Fruit fly (Drosophila melanogaster) whole organism, embryonic: ENCODE data around the gene CG8960.

Source experiments
- Antp ChIP-seq: fragments of 200-800 bp; sonication (Bioruptor generic); optimal IDR thresholded peaks from 3 replicates; lab custom pipeline; 2016; ENCODE audit warnings: missing biosample characterization, missing genetic modification characterization
- B-H1 ChIP-seq: fragments of 200-800 bp; sonication (Bioruptor generic); IDR thresholded peaks from 3 replicates; pipeline ENCODE4 v1.3.6; 2022; ENCODE audit warnings: missing biosample characterization, missing genetic modification characterization
- CG10959 ChIP-seq: fragments of 200-800 bp; sonication (Bioruptor generic); IDR thresholded peaks from 2 replicates; pipeline ENCODE4 v1.3.6; 2022; ENCODE audit warnings: missing biosample characterization, missing genetic modification characterization
- CG10979 ChIP-seq: fragments of 200-800 bp; sonication (Bioruptor generic); optimal IDR thresholded peaks from 2 replicates; lab custom pipeline; 2018; ENCODE audit warnings: missing biosample characterization, mild to moderate bottlenecking, missing genetic modification characterization, moderate library complexity
- CG11504 ChIP-seq: fragments of 200-800 bp; sonication (Bioruptor generic); optimal IDR thresholded peaks from 3 replicates; lab custom pipeline; 2019; ENCODE audit warnings: missing biosample characterization, mild to moderate bottlenecking, missing genetic modification characterization, moderate library complexity
- CG11560 ChIP-seq: fragments of 200-800 bp; sonication (Bioruptor generic); IDR thresholded peaks from 3 replicates; pipeline ENCODE4 v1.3.6; 2022; ENCODE audit warnings: missing biosample characterization, missing genetic modification characterization
- CG12391 ChIP-seq: fragments of 200-800 bp; sonication (Bioruptor generic); optimal IDR thresholded peaks from 3 replicates; lab custom pipeline; 2018; ENCODE audit warnings: missing biosample characterization, mild to moderate bottlenecking, missing genetic modification characterization, moderate library complexity
- CG17359 ChIP-seq: fragments of 200-800 bp; sonication (Bioruptor generic); optimal IDR thresholded peaks from 3 replicates; lab custom pipeline; 2018; ENCODE audit warnings: missing biosample characterization, mild to moderate bottlenecking, missing genetic modification characterization, moderate library complexity
- CG17829 ChIP-seq: fragments of 200-800 bp; optimal IDR thresholded peaks from 2 replicates; lab custom pipeline; 2019; ENCODE audit warnings: missing biosample characterization, mild to moderate bottlenecking, missing genetic modification characterization, moderate library complexity
- CG1792 ChIP-seq: fragments of 200-800 bp; sonication (Bioruptor generic); optimal IDR thresholded peaks from 2 replicates; lab custom pipeline; 2016; ENCODE audit warnings: missing biosample characterization, missing genetic modification characterization
- CG32532 ChIP-seq: fragments of 200-800 bp; sonication (Bioruptor generic); IDR thresholded peaks from 2 replicates; pipeline ENCODE4 v1.3.6; 2022; ENCODE audit warnings: missing biosample characterization, missing genetic modification characterization
- CG34422 ChIP-seq: fragments of 200-800 bp; sonication (Bioruptor generic); IDR thresholded peaks from 3 replicates; pipeline ENCODE4 v1.3.6; 2022; ENCODE audit warnings: missing biosample characterization, missing genetic modification characterization
- CG3847 ChIP-seq: fragments of 200-800 bp; sonication (Bioruptor generic); IDR thresholded peaks from 2 replicates; pipeline ENCODE4 v1.3.6; 2022; ENCODE audit warnings: missing biosample characterization, missing genetic modification characterization
- CG4404 ChIP-seq: fragments of 200-800 bp; sonication (Bioruptor generic); IDR thresholded peaks from 2 replicates; pipeline ENCODE4 v1.3.6; 2022; ENCODE audit warnings: missing biosample characterization, missing genetic modification characterization
- CG4820 ChIP-seq: fragments of 200-800 bp; sonication (Bioruptor generic); optimal IDR thresholded peaks from 3 replicates; lab custom pipeline; 2016; ENCODE audit warnings: missing biosample characterization, missing genetic modification characterization
- CG6813 ChIP-seq: fragments of 200-800 bp; sonication (Bioruptor generic); optimal IDR thresholded peaks from 2 replicates; lab custom pipeline; 2017; ENCODE audit warnings: missing biosample characterization, missing genetic modification characterization, mild to moderate bottlenecking, moderate library complexity, missing genetic modification reagents
- CG8388 ChIP-seq: fragments of 200-800 bp; sonication (Bioruptor generic); optimal IDR thresholded peaks from 2 replicates; lab custom pipeline; 2019; ENCODE audit warnings: missing biosample characterization, mild to moderate bottlenecking, missing genetic modification characterization, moderate library complexity
- Camta ChIP-seq: fragments of 200-800 bp; sonication (Bioruptor generic); optimal IDR thresholded peaks from 2 replicates; lab custom pipeline; 2016; ENCODE audit warnings: missing biosample characterization, missing genetic modification characterization
- Drgx ChIP-seq: fragments of 200-800 bp; sonication (Bioruptor generic); IDR thresholded peaks from 2 replicates; pipeline ENCODE4 v1.3.6; 2022; ENCODE audit warnings: missing biosample characterization, missing genetic modification characterization
- E2f1 ChIP-seq: fragments of 200-800 bp; sonication (Bioruptor generic); IDR thresholded peaks from 2 replicates; pipeline ENCODE4 v1.3.6; 2022; ENCODE audit warnings: missing biosample characterization, missing genetic modification characterization
- Eip74EF ChIP-seq, 2 experiments: fragments of 200-800 bp in 1 of 2; fragments of >200 bp in 1 of 2; sonication (Bioruptor generic) in 1 of 2; optimal IDR thresholded peaks; 2 replicates each; lab custom pipeline; 2017 to 2019; ENCODE audit warnings: missing biosample characterization in 2 of 2, missing genetic modification characterization in 2 of 2, mild to moderate bottlenecking in 1 of 2, moderate library complexity in 1 of 2
- H15 ChIP-seq: fragments of 200-800 bp; sonication (Bioruptor generic); IDR thresholded peaks from 3 replicates; pipeline ENCODE4 v1.3.6; 2022; ENCODE audit warnings: missing biosample characterization, missing genetic modification characterization
- Kr ChIP-seq: fragments of 200-800 bp; sonication (Bioruptor generic); optimal IDR thresholded peaks from 2 replicates; lab custom pipeline; 2017; ENCODE audit warnings: missing biosample characterization, mild to moderate bottlenecking, missing genetic modification characterization
- NfI ChIP-seq: fragments of 200-800 bp; sonication (Bioruptor generic); optimal IDR thresholded peaks from 3 replicates; lab custom pipeline; 2018; ENCODE audit warnings: missing biosample characterization, mild to moderate bottlenecking, missing genetic modification characterization, moderate library complexity
- Oli ChIP-seq: fragments of 200-800 bp; sonication (Bioruptor generic); optimal IDR thresholded peaks from 2 replicates; lab custom pipeline; 2018; ENCODE audit warnings: missing biosample characterization, mild to moderate bottlenecking, missing genetic modification characterization, moderate library complexity
- Optix ChIP-seq: fragments of 200-800 bp; sonication (Bioruptor generic); IDR thresholded peaks from 3 replicates; pipeline ENCODE4 v1.3.6; 2022; ENCODE audit warnings: missing biosample characterization, missing genetic modification characterization
- Sox100B ChIP-seq: fragments of 200-800 bp; sonication (Bioruptor generic); optimal IDR thresholded peaks from 3 replicates; lab custom pipeline; 2018; ENCODE audit warnings: missing biosample characterization, mild to moderate bottlenecking, missing genetic modification characterization
- br ChIP-seq: fragments of >200 bp; optimal IDR thresholded peaks from 2 replicates; lab custom pipeline; 2017
- bsh ChIP-seq, 2 experiments: fragments of 200-800 bp; sonication (Bioruptor generic); optimal IDR thresholded peaks; 2 replicates each; lab custom pipeline; 2017 to 2018; ENCODE audit warnings: mild to moderate bottlenecking in 2 of 2, missing biosample characterization in 2 of 2, missing genetic modification characterization in 2 of 2, moderate library complexity in 1 of 2
- chif ChIP-seq, 2 experiments: fragments of 200-800 bp; sonication (Bioruptor generic); optimal IDR thresholded peaks; 3 replicates each; lab custom pipeline; 2016; ENCODE audit warnings: missing biosample characterization in 2 of 2, missing genetic modification characterization in 2 of 2
- ci ChIP-seq: fragments of 200-800 bp; sonication (Bioruptor generic); IDR thresholded peaks from 3 replicates; pipeline ENCODE4 v1.3.6; 2022; ENCODE audit warnings: missing biosample characterization, missing genetic modification characterization
- dpn ChIP-seq, 2 experiments: fragments of 200-800 bp; sonication (Bioruptor generic); optimal IDR thresholded peaks; 3 replicates each; lab custom pipeline; 2016; ENCODE audit warnings: missing biosample characterization in 2 of 2, missing genetic modification characterization in 2 of 2
- gro ChIP-seq: fragments of 200-800 bp; sonication (Bioruptor generic); optimal IDR thresholded peaks from 2 replicates; lab custom pipeline; 2016; ENCODE audit warnings: missing biosample characterization, missing genetic modification characterization
- ham ChIP-seq: fragments of 200-800 bp; sonication (Bioruptor generic); IDR thresholded peaks from 2 replicates; pipeline ENCODE4 v1.3.6; 2022; ENCODE audit warnings: missing biosample characterization, missing genetic modification characterization
- ind ChIP-seq: fragments of 200-800 bp; sonication (Bioruptor generic); optimal IDR thresholded peaks from 3 replicates; lab custom pipeline; 2016; ENCODE audit warnings: missing biosample characterization, missing genetic modification characterization
- kah ChIP-seq: fragments of 200-800 bp; sonication (Bioruptor generic); optimal IDR thresholded peaks from 2 replicates; lab custom pipeline; 2018; ENCODE audit warnings: missing biosample characterization, mild to moderate bottlenecking, missing genetic modification characterization
- lab ChIP-seq: fragments of 200-800 bp; sonication (Bioruptor generic); optimal IDR thresholded peaks from 3 replicates; lab custom pipeline; 2017; ENCODE audit warnings: missing biosample characterization, missing genetic modification characterization, mild to moderate bottlenecking, moderate library complexity, missing genetic modification reagents
- nerfin-1 ChIP-seq: fragments of 200-800 bp; sonication (Bioruptor generic); optimal IDR thresholded peaks from 3 replicates; lab custom pipeline; 2019; ENCODE audit warnings: missing biosample characterization, mild to moderate bottlenecking, missing genetic modification characterization, moderate library complexity
- nom ChIP-seq: fragments of 200-800 bp; sonication (Bioruptor generic); optimal IDR thresholded peaks from 2 replicates; lab custom pipeline; 2017; ENCODE audit warnings: missing biosample characterization, missing genetic modification characterization, mild to moderate bottlenecking, moderate library complexity, missing genetic modification reagents
- odd ChIP-seq: fragments of 200-800 bp; sonication (Bioruptor generic); optimal IDR thresholded peaks from 2 replicates; lab custom pipeline; 2017; ENCODE audit warnings: missing biosample characterization, mild to moderate bottlenecking, missing genetic modification characterization
- otp ChIP-seq: fragments of 200-800 bp; sonication (Bioruptor generic); IDR thresholded peaks from 3 replicates; pipeline ENCODE4, ENCODE4 v1.3.6; 2022; ENCODE audit warnings: missing biosample characterization, missing genetic modification characterization
- pho ChIP-seq: fragments of 200-800 bp; sonication (Bioruptor generic); optimal IDR thresholded peaks from 2 replicates; lab custom pipeline; 2016; ENCODE audit warnings: missing biosample characterization, missing genetic modification characterization
- prd ChIP-seq, 3 experiments: fragments of >200 bp in 2 of 3; fragments of 200-800 bp in 1 of 3; sonication (Bioruptor generic) in 1 of 3; optimal IDR thresholded peaks in 2 of 3; IDR thresholded peaks in 1 of 3; 2 replicates in 2 of 3; 3 replicates in 1 of 3; pipeline versions ENCODE4 v1.3.6 to Lab custom; 2017 to 2022; ENCODE audit warnings: missing biosample characterization in 1 of 3, missing genetic modification characterization in 1 of 3
- row ChIP-seq: fragments of 200-800 bp; sonication (Bioruptor generic); IDR thresholded peaks from 3 replicates; pipeline ENCODE4 v1.3.6; 2022; ENCODE audit warnings: missing biosample characterization, missing genetic modification characterization
- sisA ChIP-seq: fragments of 200-800 bp; sonication (Bioruptor generic); IDR thresholded peaks from 2 replicates; pipeline ENCODE4 v1.3.6; 2022; ENCODE audit warnings: missing biosample characterization, missing genetic modification characterization
- ssp ChIP-seq: fragments of 200-800 bp; sonication (Bioruptor generic); IDR thresholded peaks from 2 replicates; pipeline ENCODE4 v1.3.6; 2022; ENCODE audit warnings: missing biosample characterization, missing genetic modification characterization
- tio ChIP-seq: fragments of 200-800 bp; sonication (Bioruptor generic); optimal IDR thresholded peaks from 2 replicates; lab custom pipeline; 2017; ENCODE audit warnings: missing biosample characterization, missing genetic modification characterization, inconsistent platforms
- trh ChIP-seq: fragments of 200-800 bp; sonication (Bioruptor generic); optimal IDR thresholded peaks from 2 replicates; lab custom pipeline; 2016; ENCODE audit warnings: missing biosample characterization, missing genetic modification characterization
- unpg ChIP-seq: fragments of 200-800 bp; sonication (Bioruptor generic); optimal IDR thresholded peaks from 3 replicates; lab custom pipeline; 2018; ENCODE audit warnings: missing biosample characterization, mild to moderate bottlenecking, missing genetic modification characterization, moderate library complexity
- wek ChIP-seq: fragments of 200-800 bp; sonication (Bioruptor generic); optimal IDR thresholded peaks from 3 replicates; lab custom pipeline; 2018; ENCODE audit warnings: missing biosample characterization, mild to moderate bottlenecking, missing genetic modification characterization, moderate library complexity

Gene CG8960

DNA sequence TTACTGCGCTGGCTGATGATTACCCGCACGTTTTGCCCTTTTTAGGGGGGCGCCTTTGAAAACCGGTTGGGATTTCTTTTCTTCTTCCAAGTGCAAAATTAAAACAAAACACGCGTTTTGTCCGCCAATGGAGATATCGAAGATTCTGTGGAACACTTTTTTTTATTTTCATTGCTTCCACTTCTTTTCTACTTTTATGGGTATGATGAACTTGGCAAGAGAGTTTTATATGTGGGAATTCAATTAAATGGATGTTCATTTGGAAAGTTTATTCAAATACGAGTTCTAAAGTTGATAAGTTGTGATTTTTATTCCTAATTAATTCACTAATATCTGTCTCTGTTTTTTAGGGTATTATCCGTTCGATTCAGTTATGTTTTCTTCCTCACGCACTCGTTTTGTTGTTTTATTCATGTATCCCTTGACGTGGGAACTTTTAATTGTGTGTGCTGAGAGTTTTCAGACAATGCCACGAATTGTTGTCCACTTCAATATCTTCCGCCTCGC is 32.7 kb upstream of the CG8960 start (continued):
- TF ChIP-seq CG3847 (GFP tag; lab: Robert Waterston, UW) (no peak), gro (GFP tag; lab: Kevin White, UChicago) (no peak), CG17359 (peak; percentile 40), ham (GFP tag; lab: Robert Waterston, UW) (no peak), ind (GFP tag; lab: Kevin White, UChicago) (peak; percentile 54), CG11504 (tag; lab: Kevin White, UChicago) (peak; percentile 71), CG34422 (peak; percentile 61; the same call in 2 of the 3 replicates), Sox100B (GFP tag; lab: Kevin White, UChicago) (peak; percentile 50), tio (GFP tag; lab: Kevin White, UChicago) (peak; percentile 9), dpn (GFP tag; optimal IDR thresholded peaks at IDR 0.05; lab: Kevin White, UChicago) (peak in 1 of 2 experiments; percentile 22), CG10979 (tag; lab: Kevin White, UChicago) (peak; percentile 77), CG17829 (tag; lab: Kevin White, UChicago) (peak; percentile 15), CG10959 (GFP tag; lab: Robert Waterston, UW) (no peak), row (GFP tag; lab: Robert Waterston, UW) (peak; percentile 50; the same call in 2 of the 3 replicates), E2f1 (GFP tag; lab: Robert Waterston, UW) (peak; percentile 61), H15 (peak; percentile 62; the same call in 2 of the 3 replicates), trh (GFP tag; lab: Kevin White, UChicago) (no peak), CG4820 (GFP tag; lab: Kevin White, UChicago) (peak; percentile 57), lab (GFP tag; lab: Kevin White, UChicago) (peak; percentile 14), unpg (peak; percentile 6), ci (GFP tag; lab: Robert Waterston, UW) (0 out of 3 replicates have a peak, but pooled peaks have one; percentile 55), Camta (GFP tag; lab: Kevin White, UChicago) (peak; percentile 64), kah (GFP tag; lab: Kevin White, UChicago) (no peak), CG11560 (peak; percentile 40; the same call in 1 of the 3 replicates), Optix (GFP tag; lab: Robert Waterston, UW) (no peak), Oli (tag; lab: Kevin White, UChicago) (peak; percentile 49), Eip74EF (GFP tag; optimal IDR thresholded peaks at IDR 0.05; lab: Kevin White, UChicago) (no peak), odd (GFP tag; lab: Kevin White, UChicago) (no peak), NfI (GFP tag; lab: Kevin White, UChicago) (no peak), prd (optimal IDR thresholded peaks at IDR 0.05; lab: Kevin White, UChicago) (no peak), prd (GFP tag; IDR thresholded peaks at IDR 0.05; lab: Robert Waterston, UW) (peak; percentile 67; the same call in 2 of the 3 replicates), ssp (GFP tag; lab: Robert Waterston, UW) (0 out of 2 replicates have a peak, but pooled peaks have one; percentile 49), Drgx (GFP tag; lab: Robert Waterston, UW) (peak; percentile 69), pho (GFP tag; lab: Kevin White, UChicago) (no peak), br (no peak), Kr (GFP tag; lab: Kevin White, UChicago) (no peak), nom (GFP tag; lab: Kevin White, UChicago) (peak; percentile 81), CG32532 (no peak), bsh (GFP tag; optimal IDR thresholded peaks at IDR 0.05; lab: Kevin White, UChicago) (peak; percentile 8 to 55), sisA (GFP tag; lab: Robert Waterston, UW) (peak; percentile 64), nerfin-1 (no peak), CG8388 (GFP tag; lab: Kevin White, UChicago) (no peak), CG12391 (tag; lab: Kevin White, UChicago) (no peak), CG6813 (GFP tag; lab: Kevin White, UChicago) (peak; percentile 4), chif (GFP tag; optimal IDR thresholded peaks at IDR 0.05; lab: Kevin White, UChicago) (peak in 1 of 2 experiments; percentile 14), otp (GFP tag; lab: Robert Waterston, UW) (peak; percentile 59; the same call in 1 of the 3 replicates), Antp (peak; percentile 12), CG1792 (GFP tag; lab: Kevin White, UChicago) (no peak), B-H1 (GFP tag; lab: Robert Waterston, UW) (peak; percentile 27; the same call in 2 of the 3 replicates), wek (GFP tag; lab: Kevin White, UChicago) (no peak), CG4404 (GFP tag; lab: Robert Waterston, UW) (no peak)
